Worm (Caenorhabditis elegans): Measurements from ENCODE around the gene sly-1.

sly-1 gene

DNA sequence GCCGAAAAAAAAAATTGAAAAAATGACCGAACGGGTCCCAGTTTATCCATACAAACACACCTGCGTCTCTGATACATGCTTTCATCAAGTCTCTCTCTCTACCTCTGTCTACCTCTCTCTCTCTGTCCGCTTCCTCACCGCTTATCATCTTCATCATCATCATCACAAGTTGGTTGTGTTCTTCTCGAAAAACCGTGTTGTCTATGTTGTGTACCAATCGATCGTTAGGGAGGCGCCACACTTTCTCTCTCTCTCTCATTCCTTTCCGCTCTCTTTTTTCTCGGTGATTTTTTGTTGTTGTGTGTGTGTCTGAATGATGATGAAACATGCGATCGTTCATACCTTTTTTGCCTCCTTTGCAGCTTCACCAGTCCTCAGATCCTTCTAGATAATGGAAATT is 43.2 kb upstream of the sly-1 start:
- TF ChIP-seq egl-13 (tag; optimal IDR thresholded peaks at IDR 0.05) (no peak), unc-62 (GFP tag; optimal IDR thresholded peaks at IDR 0.05) (no peak), lin-15B (tag; optimal IDR thresholded peaks at IDR 0.05) (no peak), lin-14 (GFP tag; optimal IDR thresholded peaks at IDR 0.05) (peak; percentile 69), jun-1 (tag; optimal IDR thresholded peaks at IDR 0.05) (no peak), vab-15 (tag; optimal IDR thresholded peaks at IDR 0.05) (no peak), lin-39 (tag; optimal IDR thresholded peaks at IDR 0.05) (no peak), alr-1 (tag; optimal IDR thresholded peaks at IDR 0.05; ENCODE audit: borderline replicate concordance) (no peak), fos-1 (tag; optimal IDR thresholded peaks at IDR 0.05) (no peak), lsy-2 (tag; optimal IDR thresholded peaks at IDR 0.05) (peak in 1 of 2 experiments; percentile 43), C04F5.9 (tag; optimal IDR thresholded peaks at IDR 0.05) (no peak), unc-98 (GFP tag; IDR thresholded peaks at IDR 0.05) (no peak), xbp-1 (tag; optimal IDR thresholded peaks at IDR 0.05) (no peak), snu-23 (GFP tag; optimal IDR thresholded peaks at IDR 0.05) (peak; percentile 60), unc-86 (tag; optimal IDR thresholded peaks at IDR 0.05) (no peak), unc-130 (tag; optimal IDR thresholded peaks at IDR 0.05) (no peak), ceh-90 (tag; optimal IDR thresholded peaks at IDR 0.05) (no peak), unc-30 (tag; optimal IDR thresholded peaks at IDR 0.05) (no peak), egl-27 (tag; optimal IDR thresholded peaks at IDR 0.05) (no peak), tlp-1 (tag; optimal IDR thresholded peaks at IDR 0.05) (no peak), pag-3 (tag; optimal IDR thresholded peaks at IDR 0.05; ENCODE audit: borderline replicate concordance, insufficient read depth) (no peak), nhr-71 (tag; optimal IDR thresholded peaks at IDR 0.05) (peak; percentile 28), nhr-19 (GFP tag; conservative IDR thresholded peaks at IDR 0.05) (no peak), nhr-47 (tag; optimal IDR thresholded peaks at IDR 0.05) (no peak), ztf-11 (tag; optimal IDR thresholded peaks at IDR 0.05) (no peak), swsn-7 (tag; optimal IDR thresholded peaks at IDR 0.05) (no peak), zip-4 (GFP tag; optimal IDR thresholded peaks at IDR 0.05) (no peak), fkh-10 (GFP tag; optimal IDR thresholded peaks at IDR 0.05) (no peak), nhr-77 (tag; optimal IDR thresholded peaks at IDR 0.05) (no peak), nhr-76 (tag; optimal IDR thresholded peaks at IDR 0.05) (no peak), ama-1 (optimal IDR thresholded peaks at IDR 0.05) (no peak), zag-1 (tag; optimal IDR thresholded peaks at IDR 0.05) (no peak), F16B12.6 (tag; optimal IDR thresholded peaks at IDR 0.05) (no peak), ceh-63 (GFP tag; optimal IDR thresholded peaks at IDR 0.05) (no peak), nhr-85 (tag) (no peak), aha-1 (tag; optimal IDR thresholded peaks at IDR 0.05) (no peak), sup-37 (GFP tag; optimal IDR thresholded peaks at IDR 0.05) (no peak), sox-4 (tag; optimal IDR thresholded peaks at IDR 0.05) (no peak), irx-1 (tag; optimal IDR thresholded peaks at IDR 0.05) (no peak), mdl-1 (tag; optimal IDR thresholded peaks at IDR 0.05) (peak in 1 of 2 experiments; percentile 31), efl-3 (GFP tag; optimal IDR thresholded peaks at IDR 0.05) (no peak), skn-1 (tag; optimal IDR thresholded peaks at IDR 0.05) (peak; percentile 69), lin-35 (GFP tag; optimal IDR thresholded peaks at IDR 0.05) (peak in 1 of 2 experiments; percentile 70), dsc-1 (tag; optimal IDR thresholded peaks at IDR 0.05) (no peak), lin-13 (GFP tag; optimal IDR thresholded peaks at IDR 0.05) (no peak), fkh-4 (tag; optimal IDR thresholded peaks at IDR 0.05; ENCODE audit: borderline replicate concordance) (no peak), dpl-1 (GFP tag; optimal IDR thresholded peaks at IDR 0.05) (peak in 1 of 3 experiments; percentile 23), efl-1 (optimal IDR thresholded peaks at IDR 0.05) (peak; percentile 3 to 12), efl-1 (GFP tag; optimal IDR thresholded peaks at IDR 0.05 in 1 of 2) (peak in 1 of 2 experiments; percentile 89), nhr-28 (tag; optimal IDR thresholded peaks at IDR 0.05) (no peak), nhr-84 (tag; optimal IDR thresholded peaks at IDR 0.05) (no peak), mep-1 (tag; optimal IDR thresholded peaks at IDR 0.05) (peak; percentile 55), blmp-1 (tag; optimal IDR thresholded peaks at IDR 0.05) (peak; percentile 91), hpl-2 (GFP tag; optimal IDR thresholded peaks at IDR 0.05) (no peak), nhr-12 (tag; optimal IDR thresholded peaks at IDR 0.05) (no peak)

Measured in whole organism, L1 larva.